Fruit fly (Drosophila melanogaster) whole organism, embryonic: ENCODE data around the gene MED27.
A peak's percentile ranks its signal among the peaks of the same experiment; 100 is the strongest.

Experiments
- Ada2b ChIP-seq: fragments of 200-800 bp; sonication (Bioruptor generic); IDR thresholded peaks from 2 replicates; pipeline ENCODE4 v1.3.6; 2022; ENCODE audit warnings: missing biosample characterization, missing genetic modification characterization
- Antp ChIP-seq: fragments of 200-800 bp; sonication (Bioruptor generic); optimal IDR thresholded peaks from 3 replicates; lab custom pipeline; 2016; ENCODE audit warnings: missing biosample characterization, missing genetic modification characterization
- CG10267 ChIP-seq: fragments of 200-800 bp; sonication (Bioruptor generic); optimal IDR thresholded peaks from 2 replicates; lab custom pipeline; 2018; ENCODE audit warnings: missing biosample characterization, mild to moderate bottlenecking, missing genetic modification characterization, moderate library complexity
- CG10431 ChIP-seq: fragments of 200-800 bp; sonication (Bioruptor generic); optimal IDR thresholded peaks from 3 replicates; lab custom pipeline; 2018; ENCODE audit warnings: missing biosample characterization, mild to moderate bottlenecking, missing genetic modification characterization
- CG10543 ChIP-seq: fragments of 200-800 bp; sonication (Bioruptor generic); optimal IDR thresholded peaks from 3 replicates; lab custom pipeline; 2017; ENCODE audit warnings: missing biosample characterization, mild to moderate bottlenecking, missing genetic modification characterization, moderate library complexity
- CG11695 ChIP-seq: fragments of 200-800 bp; sonication (Bioruptor generic); IDR thresholded peaks from 3 replicates; pipeline ENCODE4 v1.3.6; 2022; ENCODE audit warnings: missing biosample characterization, missing genetic modification characterization
- CG12071 ChIP-seq: fragments of 200-800 bp; sonication (Bioruptor generic); optimal IDR thresholded peaks from 3 replicates; lab custom pipeline; 2018; ENCODE audit warnings: missing biosample characterization, mild to moderate bottlenecking, missing genetic modification characterization
- CG14860 ChIP-seq: fragments of 200-800 bp; sonication (Bioruptor generic); IDR thresholded peaks from 3 replicates; pipeline ENCODE4 v1.3.6; 2022; ENCODE audit warnings: missing biosample characterization, missing genetic modification characterization; ENCODE audit not compliant: partially characterized antibody
- CG15011 ChIP-seq: fragments of 200-800 bp; sonication (Bioruptor generic); optimal IDR thresholded peaks from 3 replicates; lab custom pipeline; 2018; ENCODE audit warnings: missing biosample characterization, mild to moderate bottlenecking, missing genetic modification characterization
- CG15601 ChIP-seq: fragments of 200-800 bp; sonication (Bioruptor generic); optimal IDR thresholded peaks from 3 replicates; lab custom pipeline; 2019; ENCODE audit warnings: missing biosample characterization, mild to moderate bottlenecking, missing genetic modification characterization, moderate library complexity
- CG16815 ChIP-seq: fragments of 200-800 bp; sonication (Bioruptor generic); optimal IDR thresholded peaks from 3 replicates; lab custom pipeline; 2017; ENCODE audit warnings: missing biosample characterization, mild to moderate bottlenecking, missing genetic modification characterization
- CG17186 ChIP-seq: fragments of 200-800 bp; sonication (Bioruptor generic); optimal IDR thresholded peaks from 3 replicates; lab custom pipeline; 2017; ENCODE audit warnings: missing biosample characterization, missing genetic modification reagents, missing genetic modification characterization
- CG17359 ChIP-seq: fragments of 200-800 bp; sonication (Bioruptor generic); optimal IDR thresholded peaks from 3 replicates; lab custom pipeline; 2018; ENCODE audit warnings: missing biosample characterization, mild to moderate bottlenecking, missing genetic modification characterization, moderate library complexity
- CG2120 ChIP-seq: fragments of 200-800 bp; sonication (Bioruptor generic); optimal IDR thresholded peaks from 3 replicates; lab custom pipeline; 2016; ENCODE audit warnings: missing biosample characterization, missing genetic modification characterization
- CG2129 ChIP-seq: fragments of 200-800 bp; sonication (Bioruptor generic); IDR thresholded peaks from 2 replicates; pipeline ENCODE4 v1.3.6; 2022; ENCODE audit warnings: missing biosample characterization, missing genetic modification characterization; ENCODE audit not compliant: partially characterized antibody
- CG4328 ChIP-seq: fragments of 200-800 bp; sonication (Bioruptor generic); optimal IDR thresholded peaks from 3 replicates; lab custom pipeline; 2017; ENCODE audit warnings: missing biosample characterization, missing genetic modification reagents, missing genetic modification characterization
- CG6765 ChIP-seq: fragments of 200-800 bp; sonication (Bioruptor generic); optimal IDR thresholded peaks from 3 replicates; lab custom pipeline; 2017; ENCODE audit warnings: missing biosample characterization, mild to moderate bottlenecking, missing genetic modification characterization
- CG7928 ChIP-seq: fragments of 200-800 bp; sonication (Bioruptor generic); optimal IDR thresholded peaks from 2 replicates; lab custom pipeline; 2017; ENCODE audit warnings: missing biosample characterization, mild to moderate bottlenecking, missing genetic modification characterization
- CG8089 ChIP-seq: fragments of 200-800 bp; sonication (Bioruptor generic); optimal IDR thresholded peaks from 3 replicates; lab custom pipeline; 2016; ENCODE audit warnings: missing biosample characterization, missing genetic modification characterization
- CG8924 ChIP-seq: fragments of 200-800 bp; optimal IDR thresholded peaks from 3 replicates; lab custom pipeline; 2019; ENCODE audit warnings: missing biosample characterization, mild to moderate bottlenecking, missing genetic modification characterization, moderate library complexity
- CG9727 ChIP-seq: fragments of 200-800 bp; sonication (Bioruptor generic); optimal IDR thresholded peaks from 3 replicates; lab custom pipeline; 2017; ENCODE audit warnings: missing biosample characterization, mild to moderate bottlenecking, missing genetic modification characterization
- CG9797 ChIP-seq: fragments of 200-800 bp; sonication (Bioruptor generic); optimal IDR thresholded peaks from 3 replicates; lab custom pipeline; 2018; ENCODE audit warnings: missing biosample characterization, mild to moderate bottlenecking, missing genetic modification characterization
- D19A ChIP-seq: fragments of 200-800 bp; optimal IDR thresholded peaks from 3 replicates; lab custom pipeline; 2019; ENCODE audit warnings: missing biosample characterization, mild to moderate bottlenecking, missing genetic modification characterization, moderate library complexity
- Doc3 ChIP-seq: fragments of 200-800 bp; sonication (Bioruptor generic); IDR thresholded peaks from 3 replicates; pipeline ENCODE4 v1.3.6; 2022; ENCODE audit warnings: missing biosample characterization, missing genetic modification characterization; ENCODE audit not compliant: partially characterized antibody
- HLH4C ChIP-seq: fragments of 200-800 bp; sonication (Bioruptor generic); IDR thresholded peaks from 3 replicates; pipeline ENCODE4 v1.3.6; 2022; ENCODE audit warnings: missing biosample characterization, missing genetic modification characterization; ENCODE audit not compliant: partially characterized antibody
- Hsf ChIP-seq: fragments of 200-800 bp; sonication (Bioruptor generic); optimal IDR thresholded peaks from 3 replicates; lab custom pipeline; 2016; ENCODE audit warnings: missing biosample characterization, missing genetic modification characterization
- Lhr ChIP-seq: fragments of 200-800 bp; sonication (Bioruptor generic); optimal IDR thresholded peaks from 3 replicates; lab custom pipeline; 2017; ENCODE audit warnings: mild to moderate bottlenecking, missing biosample characterization, missing genetic modification reagents, missing genetic modification characterization
- Mad ChIP-seq: fragments of 200-800 bp; sonication (Bioruptor generic); optimal IDR thresholded peaks from 2 replicates; lab custom pipeline; 2016; ENCODE audit warnings: missing biosample characterization, missing genetic modification characterization
- Max ChIP-seq: fragments of 200-800 bp; sonication (Bioruptor generic); optimal IDR thresholded peaks from 2 replicates; lab custom pipeline; 2016; ENCODE audit warnings: missing biosample characterization, mild to moderate bottlenecking, missing genetic modification characterization
- Myb ChIP-seq: fragments of 200-800 bp; sonication (Bioruptor generic); optimal IDR thresholded peaks from 2 replicates; lab custom pipeline; 2016; ENCODE audit warnings: missing biosample characterization, missing genetic modification characterization
- NK7.1 ChIP-seq: fragments of 200-800 bp; sonication (Bioruptor generic); optimal IDR thresholded peaks from 3 replicates; lab custom pipeline; 2016; ENCODE audit warnings: missing biosample characterization, missing genetic modification characterization
- Opbp ChIP-seq: fragments of 200-800 bp; sonication (Bioruptor generic); IDR thresholded peaks from 3 replicates; pipeline ENCODE4 v1.3.6; 2022; ENCODE audit warnings: missing biosample characterization, missing genetic modification characterization; ENCODE audit not compliant: partially characterized antibody
- Sin3A ChIP-seq: fragments of >200 bp; optimal IDR thresholded peaks from 2 replicates; lab custom pipeline; 2018
- Xbp1 ChIP-seq: fragments of 200-800 bp; sonication (Bioruptor generic); optimal IDR thresholded peaks from 3 replicates; lab custom pipeline; 2016; ENCODE audit warnings: missing biosample characterization, mild to moderate bottlenecking, missing genetic modification characterization
- bsh ChIP-seq, 2 experiments: fragments of 200-800 bp; sonication (Bioruptor generic); optimal IDR thresholded peaks; 2 replicates each; lab custom pipeline; 2017 to 2018; ENCODE audit warnings: mild to moderate bottlenecking in 2 of 2, missing biosample characterization in 2 of 2, missing genetic modification characterization in 2 of 2, moderate library complexity in 1 of 2
- cato ChIP-seq: fragments of 200-800 bp; sonication (Bioruptor generic); optimal IDR thresholded peaks from 2 replicates; lab custom pipeline; 2016; ENCODE audit warnings: missing biosample characterization, missing genetic modification characterization, borderline replicate concordance
- danr ChIP-seq: fragments of 200-800 bp; sonication (Bioruptor generic); IDR thresholded peaks from 2 replicates; pipeline ENCODE4 v1.3.6; 2022; ENCODE audit warnings: missing biosample characterization, missing genetic modification characterization
- grau ChIP-seq: fragments of 200-800 bp; optimal IDR thresholded peaks from 3 replicates; lab custom pipeline; 2019; ENCODE audit warnings: missing biosample characterization, mild to moderate bottlenecking, missing genetic modification characterization, moderate library complexity
- hb ChIP-seq: fragments of 200-800 bp; sonication (Bioruptor generic); IDR thresholded peaks from 3 replicates; pipeline ENCODE4 v1.3.6; 2022; ENCODE audit warnings: missing biosample characterization, missing genetic modification characterization; ENCODE audit not compliant: partially characterized antibody
- inv ChIP-seq: fragments of 200-800 bp; sonication (Bioruptor generic); IDR thresholded peaks from 2 replicates; pipeline ENCODE4 v1.3.6; 2022; ENCODE audit warnings: missing biosample characterization, missing genetic modification characterization; ENCODE audit not compliant: partially characterized antibody
- nmo ChIP-seq: fragments of 200-800 bp; sonication (Bioruptor generic); optimal IDR thresholded peaks from 2 replicates; lab custom pipeline; 2018; ENCODE audit warnings: missing biosample characterization, mild to moderate bottlenecking, missing genetic modification characterization, moderate library complexity
- pan ChIP-seq, 4 experiments: fragments of >200 bp in 3 of 4; fragments of 200-800 bp in 1 of 4; sonication (Bioruptor generic) in 1 of 4; optimal IDR thresholded peaks in 3 of 4; IDR thresholded peaks in 1 of 4; 2 replicates each; pipeline versions ENCODE4 v1.3.6 to Lab custom; 2017 to 2022; ENCODE audit warnings: missing biosample characterization in 2 of 4, missing genetic modification characterization in 2 of 4, mixed read lengths in 1 of 4
- peb ChIP-seq: fragments of 200-800 bp; sonication (Bioruptor generic); IDR thresholded peaks from 2 replicates; pipeline ENCODE4 v1.3.6; 2022; ENCODE audit warnings: missing biosample characterization, missing genetic modification characterization
- sd ChIP-seq: fragments of 200-800 bp; sonication (Bioruptor generic); optimal IDR thresholded peaks from 3 replicates; lab custom pipeline; 2018; ENCODE audit warnings: missing biosample characterization, mild to moderate bottlenecking, missing genetic modification characterization, moderate library complexity
- seq ChIP-seq: fragments of 200-800 bp; sonication (Bioruptor generic); IDR thresholded peaks from 2 replicates; pipeline ENCODE4 v1.3.6; 2022; ENCODE audit warnings: missing biosample characterization, missing genetic modification characterization
- sob ChIP-seq: fragments of 200-800 bp; sonication (Bioruptor generic); IDR thresholded peaks from 2 replicates; pipeline ENCODE4 v1.3.6; 2022; ENCODE audit warnings: missing biosample characterization, missing genetic modification characterization
- tin ChIP-seq: fragments of 200-800 bp; sonication (Bioruptor generic); optimal IDR thresholded peaks from 3 replicates; lab custom pipeline; 2016; ENCODE audit warnings: missing biosample characterization, missing genetic modification characterization
- twi ChIP-seq: fragments of 200-800 bp; optimal IDR thresholded peaks from 2 replicates; lab custom pipeline; 2019; ENCODE audit warnings: missing biosample characterization, mild to moderate bottlenecking, missing genetic modification characterization, moderate library complexity
- tx ChIP-seq: fragments of 200-800 bp; sonication (Bioruptor generic); optimal IDR thresholded peaks from 2 replicates; lab custom pipeline; 2016; ENCODE audit warnings: missing biosample characterization, missing genetic modification characterization
- vnd ChIP-seq: fragments of 200-800 bp; sonication (Bioruptor generic); IDR thresholded peaks from 3 replicates; pipeline ENCODE4 v1.3.6; 2022; ENCODE audit warnings: missing biosample characterization, missing genetic modification characterization; ENCODE audit not compliant: partially characterized antibody

Gene MED27

dm6 chr3R:5613114-5613443 lies 41.9 kb upstream of the MED27 start, which contains the start of gene Atu (continued):
- no peak for TF ChIP-seq CG16815 (GFP tag; lab: Kevin White, UChicago)
- peak; percentile 7 for TF ChIP-seq Mad
- TF ChIP-seq tx: peak; percentile 12
- TF ChIP-seq CG4328 (GFP tag; lab: Kevin White, UChicago): peak; percentile 18
- TF ChIP-seq CG7928 (GFP tag; lab: Kevin White, UChicago): peak; percentile 51
- no peak for TF ChIP-seq CG6765 (GFP tag; lab: Kevin White, UChicago)
- TF ChIP-seq CG10267 (tag; lab: Kevin White, UChicago): peak; percentile 61
- no peak for TF ChIP-seq peb (GFP tag; lab: Robert Waterston, UW)
- peak; percentile 32 for TF ChIP-seq CG9727 (GFP tag; lab: Kevin White, UChicago)
- TF ChIP-seq inv: peak; percentile 90
- peak; percentile 31 for TF ChIP-seq twi (tag; lab: Kevin White, UChicago)
- no peak for TF ChIP-seq CG10543 (GFP tag; lab: Kevin White, UChicago)
- TF ChIP-seq grau (tag; lab: Kevin White, UChicago): peak; percentile 54
- TF ChIP-seq Myb (GFP tag; lab: Kevin White, UChicago): peak; percentile 63
- TF ChIP-seq tin (GFP tag; lab: Kevin White, UChicago): peak; percentile 28
- no peak for TF ChIP-seq CG10431 (GFP tag; lab: Kevin White, UChicago)
- TF ChIP-seq Hsf (GFP tag; lab: Kevin White, UChicago): peak; percentile 16
- peak; percentile 33 for TF ChIP-seq D19A (tag; lab: Kevin White, UChicago)
- TF ChIP-seq Lhr (GFP tag; lab: Kevin White, UChicago): peak; percentile 11
- peak in 1 of 2 experiments; percentile 1 for TF ChIP-seq bsh (GFP tag; optimal IDR thresholded peaks at IDR 0.05; lab: Kevin White, UChicago)
- TF ChIP-seq sob (GFP tag; lab: Robert Waterston, UW): peak; percentile 52
- peak; percentile 94 for TF ChIP-seq CG14860 (GFP tag; lab: Robert Waterston, UW)
- TF ChIP-seq danr (GFP tag; lab: Robert Waterston, UW): no peak
- no peak for TF ChIP-seq CG15011 (GFP tag; lab: Kevin White, UChicago)
- TF ChIP-seq Opbp: peak; percentile 91
- TF ChIP-seq HLH4C (GFP tag; lab: Robert Waterston, UW): peak; percentile 93
- TF ChIP-seq NK7.1 (GFP tag; lab: Kevin White, UChicago): no peak
- peak; percentile 3 for TF ChIP-seq Max
- peak; percentile 33 for TF ChIP-seq CG8924
- peak; percentile 28 for TF ChIP-seq CG15601 (tag; lab: Kevin White, UChicago)
- TF ChIP-seq CG8089 (GFP tag; lab: Kevin White, UChicago): peak; percentile 46
- TF ChIP-seq CG2129: peak; percentile 89
- TF ChIP-seq vnd: peak; percentile 86
- peak; percentile 92 for TF ChIP-seq Sin3A (lab: Kevin White, UChicago)
- TF ChIP-seq cato (GFP tag; lab: Kevin White, UChicago): peak; percentile 12
- peak; percentile 72 for TF ChIP-seq CG2120 (GFP tag; lab: Kevin White, UChicago)
- TF ChIP-seq nmo (GFP tag; lab: Kevin White, UChicago): peak; percentile 76
- TF ChIP-seq Xbp1: peak; percentile 47
- peak; percentile 57 for TF ChIP-seq CG17186 (GFP tag; lab: Kevin White, UChicago)
- no peak for TF ChIP-seq CG11695
- no peak for TF ChIP-seq pan (optimal IDR thresholded peaks at IDR 0.05; lab: Kevin White, UChicago)
- peak in 1 of 2 experiments; percentile 17 for TF ChIP-seq pan (GFP tag; optimal IDR thresholded peaks at IDR 0.05 in 1 of 2, IDR thresholded peaks at IDR 0.05 in 1 of 2)
- peak; percentile 92 for TF ChIP-seq Doc3 (GFP tag; lab: Robert Waterston, UW)
- peak; percentile 19 for TF ChIP-seq CG9797 (GFP tag; lab: Kevin White, UChicago)
- no peak for TF ChIP-seq Ada2b
- TF ChIP-seq hb: peak; percentile 94
- TF ChIP-seq Antp (GFP tag; lab: Kevin White, UChicago): peak; percentile 47
- TF ChIP-seq CG12071 (GFP tag; lab: Kevin White, UChicago): no peak
- peak; percentile 63 for TF ChIP-seq sd
- TF ChIP-seq CG17359 (tag; lab: Kevin White, UChicago): peak; percentile 24
- no peak for TF ChIP-seq seq (GFP tag; lab: Robert Waterston, UW)
